Worm (Caenorhabditis elegans) whole organism, mixed stage, embryonic: ENCODE results near the gene kqt-1.

Experiments used
- M03D4.4 ChIP-seq: sonication (generic microtip); optimal IDR thresholded peaks from 2 replicates; lab custom pipeline; 2017; ENCODE audit warnings: mild to moderate bottlenecking, missing genetic modification characterization, missing compliant biosample characterization
- elt-3 ChIP-seq: fragments of 150-350 bp; optimal IDR thresholded peaks from 2 replicates; lab custom pipeline; 2014; ENCODE audit warnings: missing biosample characterization, missing genetic modification characterization
- lsy-2 ChIP-seq: fragments of 150-350 bp; optimal IDR thresholded peaks from 2 replicates; lab custom pipeline; 2014; ENCODE audit warnings: missing biosample characterization, missing genetic modification characterization
- mep-1 ChIP-seq: fragments of 150-350 bp; optimal IDR thresholded peaks from 2 replicates; lab custom pipeline; 2017; ENCODE audit warnings: missing biosample characterization, missing genetic modification reagents, missing genetic modification characterization, inconsistent platforms
- mls-2 ChIP-seq: sonication (generic microtip); optimal IDR thresholded peaks from 2 replicates; lab custom pipeline; 2016; ENCODE audit warnings: mild to moderate bottlenecking, missing genetic modification characterization, moderate library complexity, missing compliant biosample characterization
- nhr-76 ChIP-seq: sonication (generic microtip); optimal IDR thresholded peaks from 2 replicates; lab custom pipeline; 2017; ENCODE audit warnings: missing biosample characterization, missing genetic modification characterization
- snpc-4 ChIP-seq: fragments of 150-350 bp; optimal IDR thresholded peaks from 2 replicates; lab custom pipeline; 2014; ENCODE audit warnings: missing biosample characterization, missing genetic modification characterization
- unc-39 ChIP-seq: fragments of 150-350 bp; optimal IDR thresholded peaks from 2 replicates; lab custom pipeline; 2014; ENCODE audit warnings: missing biosample characterization, missing genetic modification characterization

ce11 chrX:6601967-6602366 lies 16.8 kb upstream of the kqt-1 start:
- TF ChIP-seq nhr-76 (tag; lab: Kevin White, UChicago), result no peak
- TF ChIP-seq snpc-4 (tag; lab: Kevin White, UChicago), result no peak
- TF ChIP-seq unc-39 (tag; lab: Kevin White, UChicago), result no peak
- TF ChIP-seq mep-1 (tag; lab: Kevin White, UChicago), result no peak
- TF ChIP-seq lsy-2 (tag; lab: Kevin White, UChicago), result no peak
- no peak for TF ChIP-seq elt-3 (tag; lab: Kevin White, UChicago)
- no peak for TF ChIP-seq M03D4.4
- no peak for TF ChIP-seq mls-2 (tag; lab: Kevin White, UChicago)
